Worm (Caenorhabditis elegans) whole organism, L4 larva: ENCODE measurements around the gene ZC449.7.

ENCODE experiments used
- F26F4.8 ChIP-seq: fragments of 200-800 bp; sonication (Bioruptor generic); conservative IDR thresholded peaks from 2 replicates; pipeline ENCODE4 v1.3.6; 2022; ENCODE audit warnings: missing genetic modification characterization, missing compliant biosample characterization
- F49E8.2 ChIP-seq: sonication (generic microtip); optimal IDR thresholded peaks from 2 replicates; lab custom pipeline; 2016; ENCODE audit warnings: missing compliant biosample characterization, mild to moderate bottlenecking, missing genetic modification characterization, borderline replicate concordance
- T20F7.1 ChIP-seq: fragments of 200-800 bp; sonication (Bioruptor generic); optimal IDR thresholded peaks from 2 replicates; lab custom pipeline; 2018; ENCODE audit warnings: mild to moderate bottlenecking, missing genetic modification characterization, missing compliant biosample characterization
- aha-1 ChIP-seq: fragments of 150-350 bp; peaks from one replicate; lab custom pipeline; 2014; ENCODE audit warnings: missing biosample characterization, missing genetic modification characterization
- aly-2 ChIP-seq: sonication (generic microtip); optimal IDR thresholded peaks from 2 replicates; lab custom pipeline; 2018; ENCODE audit warnings: missing biosample characterization, missing genetic modification characterization
- ama-1 ChIP-seq: fragments of 150-350 bp; optimal IDR thresholded peaks from 2 replicates; lab custom pipeline; 2014; ENCODE audit warnings: inconsistent platforms, mixed read lengths
- attf-4 ChIP-seq: sonication (generic microtip); optimal IDR thresholded peaks from 3 replicates; lab custom pipeline; 2017; ENCODE audit warnings: missing biosample characterization, missing genetic modification characterization
- ceh-20 ChIP-seq: fragments of 200-800 bp; sonication (Bioruptor generic); IDR thresholded peaks from 2 replicates; pipeline ENCODE4 v1.3.6; 2022; ENCODE audit warnings: missing genetic modification reagents, missing genetic modification characterization, missing compliant biosample characterization
- ceh-32 ChIP-seq: sonication (generic microtip); optimal IDR thresholded peaks from 2 replicates; lab custom pipeline; 2016; ENCODE audit warnings: mild to moderate bottlenecking, missing genetic modification characterization, missing compliant biosample characterization; ENCODE audit not compliant: poor library complexity
- ces-1 ChIP-seq: fragments of 150-350 bp; sonication (generic microtip); optimal IDR thresholded peaks from 4 replicates; lab custom pipeline; 2014; ENCODE audit warnings: missing biosample characterization, missing genetic modification reagents, missing genetic modification characterization
- ctbp-1 ChIP-seq: fragments of 200-800 bp; sonication (Bioruptor generic); IDR thresholded peaks from 2 replicates; pipeline ENCODE4 v1.3.6; 2022; ENCODE audit warnings: missing genetic modification reagents, missing genetic modification characterization, missing compliant biosample characterization
- daf-8 ChIP-seq: fragments of 200-800 bp; sonication (Bioruptor generic); IDR thresholded peaks from 2 replicates; pipeline ENCODE4 v1.3.6; 2022; ENCODE audit warnings: missing genetic modification characterization, missing compliant biosample characterization
- dmd-9 ChIP-seq: fragments of 200-800 bp; sonication (Bioruptor generic); IDR thresholded peaks from 2 replicates; pipeline ENCODE4 v1.3.6; 2022; ENCODE audit warnings: missing genetic modification reagents, missing genetic modification characterization, missing compliant biosample characterization
- fkh-10 ChIP-seq: fragments of 150-350 bp; optimal IDR thresholded peaks from 2 replicates; lab custom pipeline; 2014; ENCODE audit warnings: missing biosample characterization, missing genetic modification reagents, missing genetic modification characterization
- hif-1 ChIP-seq, 2 experiments: sonication (generic microtip); optimal IDR thresholded peaks; 2 replicates each; lab custom pipeline; 2016 to 2017; ENCODE audit warnings: missing compliant biosample characterization in 2 of 2, missing genetic modification characterization in 2 of 2, missing genetic modification reagents in 2 of 2, missing genotype in 2 of 2, mild to moderate bottlenecking in 1 of 2
- lsy-2 ChIP-seq, 2 experiments: fragments of 150-350 bp in 1 of 2; sonication (generic microtip) in 1 of 2; optimal IDR thresholded peaks; 2 replicates each; lab custom pipeline; 2014 to 2017; ENCODE audit warnings: missing biosample characterization in 2 of 2, missing genetic modification characterization in 2 of 2
- madf-9 ChIP-seq: fragments of 200-800 bp; sonication (Bioruptor generic); conservative IDR thresholded peaks from 2 replicates; pipeline ENCODE4 v1.3.6; 2022; ENCODE audit warnings: missing genetic modification reagents, missing genetic modification characterization, missing compliant biosample characterization
- mes-2 ChIP-seq: sonication (generic microtip); optimal IDR thresholded peaks from 2 replicates; lab custom pipeline; 2016; ENCODE audit warnings: missing genotype, mild to moderate bottlenecking, missing genetic modification characterization, missing compliant biosample characterization; ENCODE audit not compliant: poor library complexity, severe bottlenecking
- nhr-11 ChIP-seq: fragments of 150-350 bp; optimal IDR thresholded peaks from 2 replicates; lab custom pipeline; 2014; ENCODE audit warnings: missing biosample characterization, missing genetic modification characterization
- nhr-28 ChIP-seq: fragments of 150-350 bp; optimal IDR thresholded peaks from 2 replicates; lab custom pipeline; 2014; ENCODE audit warnings: missing biosample characterization, missing genetic modification characterization
- nhr-77 ChIP-seq: fragments of 150-350 bp; optimal IDR thresholded peaks from 2 replicates; lab custom pipeline; 2014; ENCODE audit warnings: missing biosample characterization, missing genetic modification characterization
- php-3 ChIP-seq: fragments of 200-800 bp; sonication (Bioruptor generic); IDR thresholded peaks from 2 replicates; pipeline ENCODE4 v1.3.6; 2022; ENCODE audit warnings: missing genetic modification reagents, missing genetic modification characterization, missing compliant biosample characterization
- pqm-1 ChIP-seq: sonication (generic microtip); optimal IDR thresholded peaks from 2 replicates; lab custom pipeline; 2017; ENCODE audit warnings: missing biosample characterization, missing genetic modification characterization
- set-16 ChIP-seq: fragments of 200-800 bp; sonication (Bioruptor generic); IDR thresholded peaks from 2 replicates; pipeline ENCODE4 v1.3.6; 2022; ENCODE audit warnings: missing genetic modification reagents, missing genetic modification characterization, missing compliant biosample characterization
- tra-1 ChIP-seq: fragments of 200-800 bp; sonication (Bioruptor generic); IDR thresholded peaks from 2 replicates; pipeline ENCODE4 v1.3.6; 2022; ENCODE audit warnings: missing genetic modification reagents, missing genetic modification characterization, missing compliant biosample characterization
- unc-62 ChIP-seq, 3 experiments: fragments of 150-350 bp in 1 of 3; sonication (generic microtip); optimal IDR thresholded peaks in 2 of 3; peaks in 1 of 3; 1 replicate in 1 of 3; 2 replicates in 2 of 3; lab custom pipeline; 2014 to 2017; ENCODE audit warnings: missing biosample characterization in 3 of 3, missing genetic modification characterization in 3 of 3, missing genetic modification reagents in 3 of 3, missing genotype in 1 of 3
- zfp-3 ChIP-seq: fragments of 200-800 bp; sonication (Bioruptor generic); conservative IDR thresholded peaks from 2 replicates; pipeline ENCODE4 v1.3.6; 2022; ENCODE audit warnings: missing genetic modification reagents, missing genetic modification characterization, missing compliant biosample characterization
- zip-11 ChIP-seq: fragments of 200-800 bp; sonication (Bioruptor generic); IDR thresholded peaks from 2 replicates; pipeline ENCODE4 v1.3.6; 2022; ENCODE audit warnings: missing genetic modification characterization, missing compliant biosample characterization

Gene ZC449.7

ce11 chrX:5028593-5028955 lies 14.7 kb downstream of the ZC449.7 start:
- TF ChIP-seq ceh-20 (GFP tag; lab: Robert Waterston, UW) = 0 out of 2 replicates have a peak, but pooled peaks have one; percentile 3
- no peak for TF ChIP-seq set-16 (GFP tag; lab: Robert Waterston, UW)
- peak; percentile 66 for TF ChIP-seq ces-1 (GFP tag; lab: Kevin White, UChicago)
- TF ChIP-seq, all 104 proteins: peak for 2

ce11 chrX:5031742-5032141 lies 17.9 kb downstream of the ZC449.7 start:
- TF ChIP-seq zip-11 (GFP tag; lab: Robert Waterston, UW) (no peak), ces-1 (GFP tag; lab: Kevin White, UChicago) (peak; percentile 74), lsy-2 (tag; optimal IDR thresholded peaks at IDR 0.05; lab: Kevin White, UChicago) (peak in 1 of 2 experiments; percentile 24), ctbp-1 (GFP tag; lab: Robert Waterston, UW) (peak; percentile 47; the same call in 1 of the 2 replicates), madf-9 (GFP tag; lab: Robert Waterston, UW) (no peak), mes-2 (no peak), fkh-10 (GFP tag; lab: Kevin White, UChicago) (peak; percentile 79), nhr-77 (tag; lab: Kevin White, UChicago) (no peak), T20F7.1 (GFP tag; lab: Kevin White, UChicago) (no peak), aha-1 (peak; percentile 48), nhr-11 (no peak), tra-1 (GFP tag; lab: Robert Waterston, UW) (no peak), aly-2 (no peak), unc-62 (GFP tag; optimal IDR thresholded peaks at IDR 0.05 in 1 of 2; lab: Kevin White, UChicago) (no peak), unc-62 (tag; optimal IDR thresholded peaks at IDR 0.05; lab: Kevin White, UChicago) (no peak), zfp-3 (GFP tag; lab: Robert Waterston, UW) (no peak)

ce11 chrX:5033868-5034267 lies 20.0 kb downstream of the ZC449.7 start, which contains the start of gene ZC449.4:
TSS of gene ZC449.4 (minus strand) at chrX:5033968.
- TF ChIP-seq unc-62 (GFP tag; optimal IDR thresholded peaks at IDR 0.05 in 1 of 2; lab: Kevin White, UChicago) = peak in 1 of 2 experiments; percentile 26
- TF ChIP-seq unc-62 (tag; optimal IDR thresholded peaks at IDR 0.05; lab: Kevin White, UChicago) = no peak
- no peak for TF ChIP-seq ama-1
- peak; percentile 43 for TF ChIP-seq aha-1
- TF ChIP-seq, all 104 proteins: peak for 2

- TF ChIP-seq pqm-1 (tag; lab: Kevin White, UChicago) = peak; percentile 39
- no peak for TF ChIP-seq daf-8 (GFP tag; lab: Robert Waterston, UW)
Observed at ce11 chrX:5037673-5038072, 23.8 kb downstream of the ZC449.7 start, which contains the start of gene ZC449.5. TSS of gene ZC449.5 (minus strand) at chrX:5037773.

ce11 chrX:5038812-5039211 lies 24.9 kb downstream of the ZC449.7 start:
- TF ChIP-seq nhr-28 (tag; lab: Kevin White, UChicago) = no peak
- no peak for TF ChIP-seq F49E8.2 (tag; lab: Kevin White, UChicago)
- TF ChIP-seq F26F4.8 (GFP tag; lab: Robert Waterston, UW) = no peak
- TF ChIP-seq ceh-32 (tag; lab: Kevin White, UChicago) = no peak
- TF ChIP-seq dmd-9 (GFP tag; lab: Robert Waterston, UW) = no peak

ce11 chrX:5040038-5040437 lies 26.2 kb downstream of the ZC449.7 start:
- peak in 1 of 2 experiments; percentile 92 for TF ChIP-seq unc-62 (GFP tag; optimal IDR thresholded peaks at IDR 0.05 in 1 of 2; lab: Kevin White, UChicago)
- TF ChIP-seq unc-62 (tag; optimal IDR thresholded peaks at IDR 0.05; lab: Kevin White, UChicago) = no peak
- no peak for TF ChIP-seq hif-1 (tag; optimal IDR thresholded peaks at IDR 0.05; lab: Kevin White, UChicago)
- TF ChIP-seq, all 104 proteins: peak for 1

ce11 chrX:5043887-5044286 lies 30.0 kb downstream of the ZC449.7 start, which contains the start of gene Y64H9A.2:
TSS of gene Y64H9A.2 (plus strand) at chrX:5043976.
- TF ChIP-seq unc-62 (GFP tag; optimal IDR thresholded peaks at IDR 0.05 in 1 of 2; lab: Kevin White, UChicago) = peak in 1 of 2 experiments; percentile 30
- no peak for TF ChIP-seq unc-62 (tag; optimal IDR thresholded peaks at IDR 0.05; lab: Kevin White, UChicago)
- TF ChIP-seq php-3 (GFP tag; lab: Robert Waterston, UW) = no peak
- no peak for TF ChIP-seq attf-4 (tag; lab: Kevin White, UChicago)
